Worm (Caenorhabditis elegans) whole organism, L4/young adult: ENCODE data around the gene Y44A6D.5.
A peak's percentile ranks its signal among the peaks of the same experiment; 100 is the strongest.

Source experiments
- W03F9.2 ChIP-seq: fragments of 150-350 bp; optimal IDR thresholded peaks from 2 replicates; lab custom pipeline; 2014; ENCODE audit warnings: missing biosample characterization, missing genetic modification characterization
- dao-5 ChIP-seq: sonication (generic microtip); optimal IDR thresholded peaks from 2 replicates; lab custom pipeline; 2016; ENCODE audit warnings: missing genotype, missing genetic modification characterization, moderate library complexity, missing compliant biosample characterization

DNA sequence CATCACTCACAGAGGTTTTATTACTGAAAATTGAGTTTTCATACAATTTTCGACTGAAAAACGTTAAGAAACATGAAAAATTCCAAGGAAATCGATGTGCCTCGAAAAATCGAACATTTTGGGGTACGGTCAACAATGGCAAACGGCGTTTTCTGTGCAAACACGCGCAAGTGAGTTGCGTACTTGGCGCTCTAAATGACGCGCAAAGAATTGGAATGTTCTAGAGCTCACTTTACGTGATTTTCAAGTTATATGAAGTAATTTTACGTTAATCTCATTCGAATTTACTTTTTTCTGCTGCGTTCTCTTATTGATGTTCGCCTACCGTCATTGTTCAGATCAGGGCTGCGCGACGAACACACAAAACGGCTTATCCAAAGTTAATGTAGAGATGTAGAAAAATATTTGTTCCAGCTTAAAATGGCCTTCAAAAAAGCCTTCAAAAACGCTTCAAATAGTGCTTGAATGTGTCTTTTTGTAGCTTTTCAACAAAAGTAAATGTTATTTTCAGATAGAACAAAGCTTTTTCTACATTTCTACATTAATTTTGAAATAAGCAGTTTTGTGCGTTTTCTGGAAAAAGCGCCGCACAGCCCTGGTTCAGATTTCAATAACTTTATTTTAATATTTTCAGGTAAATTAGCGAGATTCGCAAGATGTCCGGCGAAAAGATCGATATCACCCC is 42.9 kb upstream of the Y44A6D.5 start, which contains the start of the genes F31D4.2 and fkb-6:
- TF ChIP-seq dao-5 = no peak
- TF ChIP-seq W03F9.2 (tag; lab: Kevin White, UChicago) = peak; percentile 76
